Fruit fly (Drosophila melanogaster) whole organism, embryonic: ENCODE data around the gene Cpr78Cb.

Source experiments
- ATbp ChIP-seq: fragments of 200-800 bp; sonication (Bioruptor generic); optimal IDR thresholded peaks from 2 replicates; lab custom pipeline; 2017; ENCODE audit warnings: missing biosample characterization, mild to moderate bottlenecking, missing genetic modification characterization, missing genetic modification reagents
- B-H2 ChIP-seq: fragments of 200-800 bp; sonication (Bioruptor generic); optimal IDR thresholded peaks from 2 replicates; lab custom pipeline; 2018; ENCODE audit warnings: missing biosample characterization, mild to moderate bottlenecking, missing genetic modification characterization
- Bdp1 ChIP-seq: fragments of 200-800 bp; sonication (Bioruptor generic); optimal IDR thresholded peaks from 3 replicates; lab custom pipeline; 2016; ENCODE audit warnings: missing biosample characterization, missing genetic modification characterization
- CG10321 ChIP-seq: fragments of 200-800 bp; sonication (Bioruptor generic); IDR thresholded peaks from 2 replicates; pipeline ENCODE4 v1.3.6; 2022; ENCODE audit warnings: missing biosample characterization, missing genetic modification characterization
- CG10654 ChIP-seq: fragments of 200-800 bp; sonication (Bioruptor generic); optimal IDR thresholded peaks from 2 replicates; lab custom pipeline; 2016; ENCODE audit warnings: missing biosample characterization, missing genetic modification characterization
- CG11504 ChIP-seq: fragments of 200-800 bp; sonication (Bioruptor generic); optimal IDR thresholded peaks from 3 replicates; lab custom pipeline; 2019; ENCODE audit warnings: missing biosample characterization, mild to moderate bottlenecking, missing genetic modification characterization, moderate library complexity
- CG11696 ChIP-seq: fragments of 200-800 bp; sonication (Bioruptor generic); IDR thresholded peaks from 2 replicates; pipeline ENCODE4 v1.3.6; 2022; ENCODE audit warnings: missing biosample characterization, missing genetic modification characterization
- CG12942 ChIP-seq: fragments of 200-800 bp; sonication (Bioruptor generic); optimal IDR thresholded peaks from 3 replicates; lab custom pipeline; 2016; ENCODE audit warnings: missing biosample characterization, missing genetic modification characterization
- CG14965 ChIP-seq: fragments of 200-800 bp; sonication (Bioruptor generic); optimal IDR thresholded peaks from 2 replicates; lab custom pipeline; 2016; ENCODE audit warnings: missing biosample characterization, missing genetic modification characterization, borderline replicate concordance
- CG16863 ChIP-seq: fragments of 200-800 bp; sonication (Bioruptor generic); optimal IDR thresholded peaks from 3 replicates; lab custom pipeline; 2016; ENCODE audit warnings: missing biosample characterization, missing genetic modification characterization
- CG3065 ChIP-seq: fragments of 200-800 bp; sonication (Bioruptor generic); optimal IDR thresholded peaks from 2 replicates; lab custom pipeline; 2016; ENCODE audit warnings: missing biosample characterization, missing genetic modification characterization
- CG31224 ChIP-seq: fragments of 200-800 bp; sonication (Bioruptor generic); IDR thresholded peaks from 2 replicates; pipeline ENCODE4 v1.3.6; 2022; ENCODE audit warnings: missing biosample characterization, missing genetic modification characterization
- CG4707 ChIP-seq: fragments of 200-800 bp; sonication (Bioruptor generic); optimal IDR thresholded peaks from 2 replicates; lab custom pipeline; 2018; ENCODE audit warnings: missing biosample characterization, mild to moderate bottlenecking, missing genetic modification characterization, moderate library complexity
- CG5953 ChIP-seq: fragments of 200-800 bp; sonication (Bioruptor generic); IDR thresholded peaks from 2 replicates; pipeline ENCODE4 v1.3.6; 2022; ENCODE audit warnings: missing biosample characterization, missing genetic modification characterization
- CG7372 ChIP-seq: fragments of 200-800 bp; sonication (Bioruptor generic); IDR thresholded peaks from 2 replicates; pipeline ENCODE4 v1.3.6; 2022; ENCODE audit warnings: missing biosample characterization, missing genetic modification characterization
- CG7928 ChIP-seq: fragments of 200-800 bp; sonication (Bioruptor generic); optimal IDR thresholded peaks from 2 replicates; lab custom pipeline; 2017; ENCODE audit warnings: missing biosample characterization, mild to moderate bottlenecking, missing genetic modification characterization
- CG8359 ChIP-seq: fragments of 200-800 bp; sonication (Bioruptor generic); optimal IDR thresholded peaks from 2 replicates; lab custom pipeline; 2017; ENCODE audit warnings: missing biosample characterization, mild to moderate bottlenecking, missing genetic modification characterization, borderline replicate concordance
- CG9817 ChIP-seq: fragments of 200-800 bp; sonication (Bioruptor generic); optimal IDR thresholded peaks from 2 replicates; lab custom pipeline; 2018; ENCODE audit warnings: missing biosample characterization, mild to moderate bottlenecking, missing genetic modification characterization, moderate library complexity
- CoRest ChIP-seq: fragments of 200-800 bp; sonication (Bioruptor generic); optimal IDR thresholded peaks from 3 replicates; lab custom pipeline; 2018; ENCODE audit warnings: missing biosample characterization, mild to moderate bottlenecking, missing genetic modification characterization, moderate library complexity
- Dek ChIP-seq: fragments of 200-800 bp; sonication (Bioruptor generic); optimal IDR thresholded peaks from 3 replicates; lab custom pipeline; 2019; ENCODE audit warnings: missing biosample characterization, mild to moderate bottlenecking, missing genetic modification characterization, moderate library complexity
- Fer1 ChIP-seq: fragments of 200-800 bp; sonication (Bioruptor generic); optimal IDR thresholded peaks from 2 replicates; lab custom pipeline; 2017; ENCODE audit warnings: missing biosample characterization, mild to moderate bottlenecking, missing genetic modification characterization
- HLH4C ChIP-seq: fragments of 200-800 bp; sonication (Bioruptor generic); IDR thresholded peaks from 3 replicates; pipeline ENCODE4 v1.3.6; 2022; ENCODE audit warnings: missing biosample characterization, missing genetic modification characterization; ENCODE audit not compliant: partially characterized antibody
- HmgD ChIP-seq: fragments of 200-800 bp; sonication (Bioruptor generic); optimal IDR thresholded peaks from 3 replicates; lab custom pipeline; 2016; ENCODE audit warnings: missing biosample characterization, missing genetic modification characterization
- Hr39 ChIP-seq: fragments of >200 bp; optimal IDR thresholded peaks from 2 replicates; lab custom pipeline; 2017
- MBD-R2 ChIP-seq: fragments of 200-800 bp; sonication (Bioruptor generic); IDR thresholded peaks from 2 replicates; pipeline ENCODE4 v1.3.6; 2022; ENCODE audit warnings: missing biosample characterization, missing genetic modification characterization
- Med ChIP-seq: fragments of 200-800 bp; sonication (Bioruptor generic); peaks from one replicate; lab custom pipeline; 2016; ENCODE audit warnings: missing biosample characterization, missing genetic modification characterization, mild to moderate bottlenecking, inconsistent platforms, moderate library complexity
- Optix ChIP-seq: fragments of 200-800 bp; sonication (Bioruptor generic); IDR thresholded peaks from 3 replicates; pipeline ENCODE4 v1.3.6; 2022; ENCODE audit warnings: missing biosample characterization, missing genetic modification characterization
- Rx ChIP-seq: fragments of 200-800 bp; sonication (Bioruptor generic); IDR thresholded peaks from 2 replicates; pipeline ENCODE4 v1.3.6; 2022; ENCODE audit warnings: missing biosample characterization, missing genetic modification characterization
- Scr ChIP-seq: fragments of 200-800 bp; sonication (Bioruptor generic); IDR thresholded peaks from 2 replicates; pipeline ENCODE4 v1.3.6; 2022; ENCODE audit warnings: missing biosample characterization, missing genetic modification characterization; ENCODE audit not compliant: partially characterized antibody
- Six4 ChIP-seq: fragments of 200-800 bp; sonication (Bioruptor generic); optimal IDR thresholded peaks from 2 replicates; lab custom pipeline; 2016; ENCODE audit warnings: missing biosample characterization, missing genetic modification characterization
- Vsx1 ChIP-seq: fragments of 200-800 bp; sonication (Bioruptor generic); optimal IDR thresholded peaks from 2 replicates; lab custom pipeline; 2017; ENCODE audit warnings: missing biosample characterization, mild to moderate bottlenecking, missing genetic modification characterization, missing genetic modification reagents
- ase ChIP-seq: fragments of 200-800 bp; sonication (Bioruptor generic); IDR thresholded peaks from 3 replicates; pipeline ENCODE4 v1.3.6; 2022; ENCODE audit warnings: missing biosample characterization, missing genetic modification characterization
- btn ChIP-seq: fragments of 200-800 bp; sonication (Bioruptor generic); optimal IDR thresholded peaks from 2 replicates; lab custom pipeline; 2016; ENCODE audit warnings: missing biosample characterization, missing genetic modification characterization
- cato ChIP-seq: fragments of 200-800 bp; sonication (Bioruptor generic); optimal IDR thresholded peaks from 2 replicates; lab custom pipeline; 2016; ENCODE audit warnings: missing biosample characterization, missing genetic modification characterization, borderline replicate concordance
- chn ChIP-seq: fragments of 200-800 bp; sonication (Bioruptor generic); optimal IDR thresholded peaks from 2 replicates; lab custom pipeline; 2016; ENCODE audit warnings: missing biosample characterization, missing genetic modification characterization
- dpn ChIP-seq, 2 experiments: fragments of 200-800 bp; sonication (Bioruptor generic); optimal IDR thresholded peaks; 3 replicates each; lab custom pipeline; 2016; ENCODE audit warnings: missing biosample characterization in 2 of 2, missing genetic modification characterization in 2 of 2
- dysf ChIP-seq: fragments of 200-800 bp; sonication (Bioruptor generic); IDR thresholded peaks from 3 replicates; pipeline ENCODE4 v1.3.6; 2022; ENCODE audit warnings: missing biosample characterization, missing genetic modification characterization
- eve ChIP-seq, 2 experiments: fragments of >200 bp; optimal IDR thresholded peaks; 2 replicates each; lab custom pipeline; 2017; ENCODE audit warnings: missing biosample characterization in 2 of 2, missing genetic modification characterization in 2 of 2
- fd102C ChIP-seq: fragments of 200-800 bp; sonication (Bioruptor generic); optimal IDR thresholded peaks from 2 replicates; lab custom pipeline; 2018; ENCODE audit warnings: missing biosample characterization, mild to moderate bottlenecking, missing genetic modification characterization, moderate library complexity
- her ChIP-seq: fragments of 200-800 bp; sonication (Bioruptor generic); optimal IDR thresholded peaks from 2 replicates; lab custom pipeline; 2016; ENCODE audit warnings: missing biosample characterization, missing genetic modification characterization
- inv ChIP-seq: fragments of 200-800 bp; sonication (Bioruptor generic); IDR thresholded peaks from 2 replicates; pipeline ENCODE4 v1.3.6; 2022; ENCODE audit warnings: missing biosample characterization, missing genetic modification characterization; ENCODE audit not compliant: partially characterized antibody
- ken ChIP-seq: fragments of 200-800 bp; sonication (Bioruptor generic); IDR thresholded peaks from 3 replicates; pipeline ENCODE4 v1.3.6; 2022; ENCODE audit warnings: missing biosample characterization, missing genetic modification characterization
- lbe ChIP-seq: fragments of 200-800 bp; sonication (Bioruptor generic); optimal IDR thresholded peaks from 2 replicates; lab custom pipeline; 2016; ENCODE audit warnings: missing biosample characterization, mild to moderate bottlenecking, missing genetic modification characterization
- lilli ChIP-seq: fragments of 200-800 bp; sonication (Bioruptor generic); optimal IDR thresholded peaks from 3 replicates; lab custom pipeline; 2016; ENCODE audit warnings: missing biosample characterization, missing genetic modification characterization
- p53 ChIP-seq: fragments of 200-800 bp; sonication (Bioruptor generic); optimal IDR thresholded peaks from 2 replicates; lab custom pipeline; 2016; ENCODE audit warnings: missing biosample characterization, missing genetic modification characterization
- rib ChIP-seq: fragments of 200-800 bp; sonication (Bioruptor generic); IDR thresholded peaks from 2 replicates; pipeline ENCODE4 v1.3.6; 2022; ENCODE audit warnings: missing biosample characterization, missing genetic modification characterization
- ro ChIP-seq: fragments of 200-800 bp; sonication (Bioruptor generic); IDR thresholded peaks from 2 replicates; pipeline ENCODE4 v1.3.6; 2022; ENCODE audit warnings: missing biosample characterization, missing genetic modification characterization
- sens-2 ChIP-seq: fragments of 200-800 bp; sonication (Bioruptor generic); IDR thresholded peaks from 2 replicates; pipeline ENCODE4 v1.3.6; 2022; ENCODE audit warnings: missing biosample characterization, missing genetic modification characterization
- ssp ChIP-seq: fragments of 200-800 bp; sonication (Bioruptor generic); IDR thresholded peaks from 2 replicates; pipeline ENCODE4 v1.3.6; 2022; ENCODE audit warnings: missing biosample characterization, missing genetic modification characterization
- usp ChIP-seq: fragments of >200 bp; optimal IDR thresholded peaks from 2 replicates; lab custom pipeline; 2017; ENCODE audit warnings: missing biosample characterization, missing genetic modification characterization
- wdn ChIP-seq: fragments of 200-800 bp; sonication (Bioruptor generic); IDR thresholded peaks from 2 replicates; pipeline ENCODE4 v1.3.6; 2022; ENCODE audit warnings: missing biosample characterization, missing genetic modification characterization
- yki ChIP-seq: fragments of >200 bp; optimal IDR thresholded peaks from 3 replicates; lab custom pipeline; 2018
- zfh1 ChIP-seq: fragments of 200-800 bp; sonication (Bioruptor generic); IDR thresholded peaks from 3 replicates; pipeline ENCODE4 v1.3.6; 2022; ENCODE audit warnings: missing biosample characterization, missing genetic modification characterization

Cpr78Cb gene

dm6 chr3L:21251381-21251780, 42.9 kb upstream of the Cpr78Cb start (continued):
- TF ChIP-seq CG8359 (GFP tag; lab: Kevin White, UChicago) (no peak), CG4707 (GFP tag; lab: Kevin White, UChicago) (no peak), yki (no peak), chn (GFP tag; lab: Kevin White, UChicago) (no peak), CG3065 (GFP tag; lab: Kevin White, UChicago) (no peak), sens-2 (no peak), CG14965 (no peak), p53 (no peak), rib (no peak), B-H2 (GFP tag; lab: Kevin White, UChicago) (no peak), her (GFP tag; lab: Kevin White, UChicago) (no peak), ssp (GFP tag; lab: Robert Waterston, UW) (0 out of 2 replicates have a peak, but pooled peaks have one; percentile 17), btn (GFP tag; lab: Kevin White, UChicago) (no peak), CG5953 (GFP tag; lab: Robert Waterston, UW) (0 out of 2 replicates have a peak, but pooled peaks have one; percentile 13), zfh1 (GFP tag; lab: Robert Waterston, UW) (peak; percentile 49; the same call in 1 of the 3 replicates), CG7372 (GFP tag; lab: Robert Waterston, UW) (no peak), CG31224 (GFP tag; lab: Robert Waterston, UW) (no peak), ken (GFP tag; lab: Robert Waterston, UW) (0 out of 3 replicates have a peak, but pooled peaks have one; percentile 34), CG10321 (GFP tag; lab: Robert Waterston, UW) (no peak), cato (GFP tag; lab: Kevin White, UChicago) (no peak), CG10654 (GFP tag; lab: Kevin White, UChicago) (no peak), HmgD (no peak), ase (GFP tag; lab: Robert Waterston, UW) (0 out of 3 replicates have a peak, but pooled peaks have one; percentile 19), CG16863 (peak; percentile 17), usp (GFP tag; lab: Kevin White, UChicago) (no peak), Bdp1 (GFP tag; lab: Kevin White, UChicago) (no peak), CG7928 (GFP tag; lab: Kevin White, UChicago) (no peak), fd102C (no peak), Vsx1 (no peak), Rx (GFP tag; lab: Robert Waterston, UW) (no peak), Six4 (no peak), Optix (peak; percentile 54; the same call in 1 of the 3 replicates), Scr (GFP tag; lab: Robert Waterston, UW) (no peak), inv (GFP tag; lab: Robert Waterston, UW) (no peak), eve (GFP tag; optimal IDR thresholded peaks at IDR 0.05; lab: Kevin White, UChicago) (no peak), Hr39 (no peak), CG11696 (GFP tag; lab: Robert Waterston, UW) (peak; percentile 83), CG9817 (tag; lab: Kevin White, UChicago) (no peak), dpn (GFP tag; optimal IDR thresholded peaks at IDR 0.05; lab: Kevin White, UChicago) (no peak), ro (no peak), Dek (tag; lab: Kevin White, UChicago) (no peak), MBD-R2 (GFP tag; lab: Robert Waterston, UW) (0 out of 2 replicates have a peak, but pooled peaks have one; percentile 9), CG11504 (tag; lab: Kevin White, UChicago) (peak; percentile 18), Fer1 (GFP tag; lab: Kevin White, UChicago) (peak; percentile 8), Med (peak; percentile 84), CG12942 (GFP tag; lab: Kevin White, UChicago) (no peak), lilli (GFP tag; lab: Kevin White, UChicago) (peak; percentile 6), wdn (GFP tag; lab: Robert Waterston, UW) (no peak), HLH4C (GFP tag; lab: Robert Waterston, UW) (no peak), ATbp (GFP tag; lab: Kevin White, UChicago) (no peak), lbe (GFP tag; lab: Kevin White, UChicago) (no peak), dysf (GFP tag; lab: Robert Waterston, UW) (no peak), CoRest (tag; lab: Kevin White, UChicago) (no peak)
